Fruit fly (Drosophila melanogaster) whole organism, embryonic: ENCODE results near the gene CG31406.

ENCODE experiments used
- Bteb2 ChIP-seq: fragments of 200-800 bp; sonication (Bioruptor generic); optimal IDR thresholded peaks from 2 replicates; lab custom pipeline; 2016; ENCODE audit warnings: missing biosample characterization, missing genetic modification characterization
- CG10147 ChIP-seq: fragments of 200-800 bp; sonication (Bioruptor generic); optimal IDR thresholded peaks from 2 replicates; lab custom pipeline; 2019; ENCODE audit warnings: missing biosample characterization, mild to moderate bottlenecking, missing genetic modification characterization, moderate library complexity
- CG11093 ChIP-seq: fragments of 200-800 bp; sonication (Bioruptor generic); IDR thresholded peaks from 3 replicates; pipeline ENCODE4 v1.3.6; 2022; ENCODE audit warnings: missing biosample characterization, missing genetic modification characterization
- CG11456 ChIP-seq: fragments of 200-800 bp; sonication (Bioruptor generic); IDR thresholded peaks from 3 replicates; pipeline ENCODE4 v1.3.6; 2022; ENCODE audit warnings: missing biosample characterization, missing genetic modification characterization
- CG11504 ChIP-seq: fragments of 200-800 bp; sonication (Bioruptor generic); optimal IDR thresholded peaks from 3 replicates; lab custom pipeline; 2019; ENCODE audit warnings: missing biosample characterization, mild to moderate bottlenecking, missing genetic modification characterization, moderate library complexity
- CG11696 ChIP-seq: fragments of 200-800 bp; sonication (Bioruptor generic); IDR thresholded peaks from 2 replicates; pipeline ENCODE4 v1.3.6; 2022; ENCODE audit warnings: missing biosample characterization, missing genetic modification characterization
- CG12155 ChIP-seq: fragments of 200-800 bp; sonication (Bioruptor generic); optimal IDR thresholded peaks from 3 replicates; lab custom pipeline; 2016; ENCODE audit warnings: missing biosample characterization, missing genetic modification characterization
- CG12219 ChIP-seq: fragments of 200-800 bp; sonication (Bioruptor generic); optimal IDR thresholded peaks from 3 replicates; lab custom pipeline; 2018; ENCODE audit warnings: missing biosample characterization, mild to moderate bottlenecking, missing genetic modification characterization
- CG13894 ChIP-seq: fragments of 200-800 bp; sonication (Bioruptor generic); optimal IDR thresholded peaks from 3 replicates; lab custom pipeline; 2018; ENCODE audit warnings: missing biosample characterization, mild to moderate bottlenecking, missing genetic modification characterization, moderate library complexity
- CG1602 ChIP-seq: fragments of 200-800 bp; sonication (Bioruptor generic); optimal IDR thresholded peaks from 3 replicates; lab custom pipeline; 2016; ENCODE audit warnings: missing biosample characterization, missing genetic modification characterization
- CG17829 ChIP-seq: fragments of 200-800 bp; optimal IDR thresholded peaks from 2 replicates; lab custom pipeline; 2019; ENCODE audit warnings: missing biosample characterization, mild to moderate bottlenecking, missing genetic modification characterization, moderate library complexity
- CG18262 ChIP-seq: fragments of 200-800 bp; optimal IDR thresholded peaks from 3 replicates; lab custom pipeline; 2019; ENCODE audit warnings: missing biosample characterization, mild to moderate bottlenecking, missing genetic modification characterization, moderate library complexity
- CG18599 ChIP-seq: fragments of 200-800 bp; sonication (Bioruptor generic); optimal IDR thresholded peaks from 3 replicates; lab custom pipeline; 2017; ENCODE audit warnings: missing biosample characterization, missing genetic modification characterization, mild to moderate bottlenecking, moderate library complexity, missing genetic modification reagents
- CG2116 ChIP-seq: fragments of 200-800 bp; sonication (Bioruptor generic); optimal IDR thresholded peaks from 3 replicates; lab custom pipeline; 2018; ENCODE audit warnings: missing biosample characterization, mild to moderate bottlenecking, missing genetic modification characterization
- CG31224 ChIP-seq: fragments of 200-800 bp; sonication (Bioruptor generic); IDR thresholded peaks from 2 replicates; pipeline ENCODE4 v1.3.6; 2022; ENCODE audit warnings: missing biosample characterization, missing genetic modification characterization
- CG31441 ChIP-seq: fragments of 200-800 bp; sonication (Bioruptor generic); IDR thresholded peaks from 2 replicates; pipeline ENCODE4 v1.3.6; 2022; ENCODE audit warnings: missing biosample characterization, missing genetic modification characterization
- CG4328 ChIP-seq: fragments of 200-800 bp; sonication (Bioruptor generic); optimal IDR thresholded peaks from 3 replicates; lab custom pipeline; 2017; ENCODE audit warnings: missing biosample characterization, missing genetic modification reagents, missing genetic modification characterization
- CG43689 ChIP-seq: fragments of 200-800 bp; sonication (Bioruptor generic); IDR thresholded peaks from 2 replicates; pipeline ENCODE4 v1.3.6; 2022; ENCODE audit warnings: missing biosample characterization, missing genetic modification characterization
- CG4730 ChIP-seq: fragments of 200-800 bp; sonication (Bioruptor generic); IDR thresholded peaks from 2 replicates; pipeline ENCODE4 v1.3.6; 2022; ENCODE audit warnings: missing biosample characterization, missing genetic modification characterization
- CG7963 ChIP-seq: fragments of 200-800 bp; sonication (Bioruptor generic); IDR thresholded peaks from 3 replicates; pipeline ENCODE4 v1.3.6; 2022; ENCODE audit warnings: missing biosample characterization, missing genetic modification characterization; ENCODE audit not compliant: partially characterized antibody
- CG8281 ChIP-seq: fragments of 200-800 bp; sonication (Bioruptor generic); optimal IDR thresholded peaks from 2 replicates; lab custom pipeline; 2018; ENCODE audit warnings: missing biosample characterization, mild to moderate bottlenecking, missing genetic modification characterization, moderate library complexity
- CG9797 ChIP-seq: fragments of 200-800 bp; sonication (Bioruptor generic); optimal IDR thresholded peaks from 3 replicates; lab custom pipeline; 2018; ENCODE audit warnings: missing biosample characterization, mild to moderate bottlenecking, missing genetic modification characterization
- D ChIP-seq, 2 experiments: fragments of 200-800 bp in 1 of 2; fragments of >200 bp in 1 of 2; sonication (Bioruptor generic) in 1 of 2; optimal IDR thresholded peaks; 2 replicates in 1 of 2; 3 replicates in 1 of 2; lab custom pipeline; 2017; ENCODE audit warnings: mild to moderate bottlenecking in 1 of 2, missing biosample characterization in 1 of 2, missing genetic modification characterization in 1 of 2, missing genetic modification reagents in 1 of 2
- D19B ChIP-seq: fragments of 200-800 bp; sonication (Bioruptor generic); optimal IDR thresholded peaks from 2 replicates; lab custom pipeline; 2017; ENCODE audit warnings: missing biosample characterization, mild to moderate bottlenecking, missing genetic modification characterization
- Dbx ChIP-seq: fragments of 200-800 bp; sonication (Bioruptor generic); IDR thresholded peaks from 3 replicates; pipeline ENCODE4 v1.3.6; 2022; ENCODE audit warnings: missing biosample characterization, missing genetic modification characterization
- ERR ChIP-seq: fragments of 200-800 bp; sonication (Bioruptor generic); optimal IDR thresholded peaks from 2 replicates; lab custom pipeline; 2016; ENCODE audit warnings: missing biosample characterization, missing genetic modification characterization
- Hr78 ChIP-seq, 2 experiments: fragments of 200-800 bp in 1 of 2; fragments of >200 bp in 1 of 2; sonication (Bioruptor generic) in 1 of 2; optimal IDR thresholded peaks; 2 replicates each; lab custom pipeline; 2017 to 2019; ENCODE audit warnings: missing biosample characterization in 2 of 2, missing genetic modification characterization in 2 of 2, mild to moderate bottlenecking in 1 of 2, moderate library complexity in 1 of 2
- NFAT ChIP-seq: fragments of 200-800 bp; sonication (Bioruptor generic); IDR thresholded peaks from 2 replicates; pipeline ENCODE4 v1.3.6; 2022; ENCODE audit warnings: missing biosample characterization, missing genetic modification characterization
- Nf-YC ChIP-seq: fragments of 200-800 bp; optimal IDR thresholded peaks from 3 replicates; lab custom pipeline; 2019; ENCODE audit warnings: missing biosample characterization, mild to moderate bottlenecking, missing genetic modification characterization, moderate library complexity
- Oli ChIP-seq: fragments of 200-800 bp; sonication (Bioruptor generic); optimal IDR thresholded peaks from 2 replicates; lab custom pipeline; 2018; ENCODE audit warnings: missing biosample characterization, mild to moderate bottlenecking, missing genetic modification characterization, moderate library complexity
- Sry-β ChIP-seq: fragments of 200-800 bp; sonication (Bioruptor generic); optimal IDR thresholded peaks from 2 replicates; lab custom pipeline; 2018; ENCODE audit warnings: missing biosample characterization, mild to moderate bottlenecking, missing genetic modification characterization, moderate library complexity
- Taf1 ChIP-seq: fragments of 200-800 bp; sonication (Bioruptor generic); IDR thresholded peaks from 2 replicates; pipeline ENCODE4 v1.3.6; 2022; ENCODE audit warnings: missing biosample characterization, missing genetic modification characterization
- Tbp ChIP-seq: fragments of >200 bp; optimal IDR thresholded peaks from 2 replicates; lab custom pipeline; 2018; ENCODE audit warnings: missing biosample characterization, missing genetic modification characterization
- YL-1 ChIP-seq: fragments of 200-800 bp; sonication (Bioruptor generic); optimal IDR thresholded peaks from 3 replicates; lab custom pipeline; 2017; ENCODE audit warnings: missing biosample characterization, mild to moderate bottlenecking, missing genetic modification characterization
- abd-A ChIP-seq: fragments of 200-800 bp; sonication (Bioruptor generic); optimal IDR thresholded peaks from 3 replicates; lab custom pipeline; 2019; ENCODE audit warnings: missing biosample characterization, mild to moderate bottlenecking, missing genetic modification characterization, moderate library complexity
- bcd ChIP-seq: fragments of 200-800 bp; sonication (Bioruptor generic); optimal IDR thresholded peaks from 2 replicates; lab custom pipeline; 2017; ENCODE audit warnings: missing biosample characterization, mild to moderate bottlenecking, missing genetic modification characterization
- bowl ChIP-seq: fragments of 200-800 bp; sonication (Bioruptor generic); IDR thresholded peaks from 2 replicates; pipeline ENCODE4 v1.3.6; 2022; ENCODE audit warnings: missing biosample characterization, missing genetic modification characterization
- br ChIP-seq: fragments of >200 bp; optimal IDR thresholded peaks from 2 replicates; lab custom pipeline; 2017
- crc ChIP-seq: fragments of 200-800 bp; sonication (Bioruptor generic); optimal IDR thresholded peaks from 2 replicates; lab custom pipeline; 2016; ENCODE audit warnings: missing biosample characterization, missing genetic modification characterization
- disco-r ChIP-seq: fragments of 200-800 bp; sonication (Bioruptor generic); optimal IDR thresholded peaks from 2 replicates; lab custom pipeline; 2016; ENCODE audit warnings: missing biosample characterization, missing genetic modification characterization
- ftz-f1 ChIP-seq: fragments of 200-800 bp; sonication (Bioruptor generic); optimal IDR thresholded peaks from 2 replicates; lab custom pipeline; 2016; ENCODE audit warnings: missing biosample characterization, missing genetic modification characterization
- gem ChIP-seq: fragments of 200-800 bp; sonication (Bioruptor generic); optimal IDR thresholded peaks from 2 replicates; lab custom pipeline; 2019; ENCODE audit warnings: missing biosample characterization, mild to moderate bottlenecking, missing genetic modification characterization, moderate library complexity
- hb ChIP-seq: fragments of 200-800 bp; sonication (Bioruptor generic); IDR thresholded peaks from 3 replicates; pipeline ENCODE4 v1.3.6; 2022; ENCODE audit warnings: missing biosample characterization, missing genetic modification characterization; ENCODE audit not compliant: partially characterized antibody
- jing ChIP-seq: fragments of 200-800 bp; sonication (Bioruptor generic); optimal IDR thresholded peaks from 2 replicates; lab custom pipeline; 2018; ENCODE audit warnings: missing biosample characterization, mild to moderate bottlenecking, missing genetic modification characterization
- jumu ChIP-seq: fragments of 200-800 bp; sonication (Bioruptor generic); optimal IDR thresholded peaks from 3 replicates; lab custom pipeline; 2016; ENCODE audit warnings: missing biosample characterization, missing genetic modification characterization
- klu ChIP-seq: fragments of 200-800 bp; sonication (Bioruptor generic); IDR thresholded peaks from 2 replicates; pipeline ENCODE4 v1.3.6; 2022; ENCODE audit warnings: missing biosample characterization, missing genetic modification characterization
- lmd ChIP-seq: fragments of 200-800 bp; sonication (Bioruptor generic); IDR thresholded peaks from 2 replicates; pipeline ENCODE4 v1.3.6; 2022; ENCODE audit warnings: missing biosample characterization, missing genetic modification characterization
- mam ChIP-seq: fragments of 200-800 bp; sonication (Bioruptor generic); optimal IDR thresholded peaks from 3 replicates; lab custom pipeline; 2016; ENCODE audit warnings: missing biosample characterization, missing genetic modification characterization
- mld ChIP-seq: fragments of 200-800 bp; sonication (Bioruptor generic); IDR thresholded peaks from 3 replicates; pipeline ENCODE4 v1.3.6; 2022; ENCODE audit warnings: missing biosample characterization, missing genetic modification characterization; ENCODE audit not compliant: partially characterized antibody
- row ChIP-seq: fragments of 200-800 bp; sonication (Bioruptor generic); IDR thresholded peaks from 3 replicates; pipeline ENCODE4 v1.3.6; 2022; ENCODE audit warnings: missing biosample characterization, missing genetic modification characterization
- sna ChIP-seq: fragments of 200-800 bp; sonication (Bioruptor generic); IDR thresholded peaks from 2 replicates; pipeline ENCODE4 v1.3.6; 2022; ENCODE audit warnings: missing biosample characterization, missing genetic modification characterization; ENCODE audit not compliant: partially characterized antibody
- wdn ChIP-seq: fragments of 200-800 bp; sonication (Bioruptor generic); IDR thresholded peaks from 2 replicates; pipeline ENCODE4 v1.3.6; 2022; ENCODE audit warnings: missing biosample characterization, missing genetic modification characterization

Gene CG31406

dm6 chr3R:10349987-10350386 lies 1.4 kb downstream of the CG31406 start, which contains the start of gene jumu (continued):
- TF ChIP-seq D (optimal IDR thresholded peaks at IDR 0.05; lab: Kevin White, UChicago) = no peak
- no peak for TF ChIP-seq D (GFP tag; optimal IDR thresholded peaks at IDR 0.05; lab: Kevin White, UChicago)
- no peak for TF ChIP-seq Bteb2 (GFP tag; lab: Kevin White, UChicago)
- TF ChIP-seq CG9797 (GFP tag; lab: Kevin White, UChicago) = peak; percentile 100
- TF ChIP-seq CG12155 (GFP tag; lab: Kevin White, UChicago) = no peak
- no peak for TF ChIP-seq CG11696 (GFP tag; lab: Robert Waterston, UW)
- no peak for TF ChIP-seq lmd
- TF ChIP-seq Hr78 (GFP tag; optimal IDR thresholded peaks at IDR 0.05; lab: Kevin White, UChicago) = no peak
- no peak for TF ChIP-seq wdn (GFP tag; lab: Robert Waterston, UW)
- no peak for TF ChIP-seq klu (GFP tag; lab: Robert Waterston, UW)
- no peak for TF ChIP-seq Sry-β (GFP tag; lab: Kevin White, UChicago)
- no peak for TF ChIP-seq CG11456
- peak; percentile 74 for TF ChIP-seq CG2116
- TF ChIP-seq CG1602 = no peak
- TF ChIP-seq bcd = peak; percentile 20
- TF ChIP-seq CG11093 (GFP tag; lab: Robert Waterston, UW) = no peak
- TF ChIP-seq CG10147 (GFP tag; lab: Kevin White, UChicago) = peak; percentile 19
- TF ChIP-seq CG7963 (GFP tag; lab: Robert Waterston, UW) = no peak
- no peak for TF ChIP-seq mam (GFP tag; lab: Kevin White, UChicago)
- no peak for TF ChIP-seq sna (GFP tag; lab: Robert Waterston, UW)
- TF ChIP-seq CG8281 = no peak
- no peak for TF ChIP-seq hb (GFP tag; lab: Robert Waterston, UW)
- no peak for TF ChIP-seq mld (GFP tag; lab: Robert Waterston, UW)
- TF ChIP-seq jumu (GFP tag; lab: Kevin White, UChicago) = no peak
- no peak for TF ChIP-seq NFAT (GFP tag; lab: Robert Waterston, UW)
- TF ChIP-seq CG4730 (GFP tag; lab: Robert Waterston, UW) = no peak
- TF ChIP-seq CG18262 = no peak
- no peak for TF ChIP-seq CG12219
- no peak for TF ChIP-seq Oli
- TF ChIP-seq D19B = no peak
- no peak for TF ChIP-seq abd-A (tag; lab: Kevin White, UChicago)
- no peak for TF ChIP-seq YL-1 (GFP tag; lab: Kevin White, UChicago)
- no peak for TF ChIP-seq Dbx (GFP tag; lab: Robert Waterston, UW)
- peak; percentile 41 for TF ChIP-seq CG13894 (tag; lab: Kevin White, UChicago)
- no peak for TF ChIP-seq CG43689 (GFP tag; lab: Robert Waterston, UW)
- peak; percentile 7 for TF ChIP-seq ERR (GFP tag; lab: Kevin White, UChicago)
- TF ChIP-seq bowl = no peak
- TF ChIP-seq CG31441 (GFP tag; lab: Robert Waterston, UW) = no peak
- TF ChIP-seq jing = no peak
- TF ChIP-seq CG11504 = peak; percentile 75
- no peak for TF ChIP-seq CG31224 (GFP tag; lab: Robert Waterston, UW)
- TF ChIP-seq disco-r (GFP tag; lab: Kevin White, UChicago) = no peak
- no peak for TF ChIP-seq CG18599
- no peak for TF ChIP-seq br (lab: Kevin White, UChicago)
- TF ChIP-seq CG17829 (tag; lab: Kevin White, UChicago) = peak; percentile 69
- peak; percentile 25 for TF ChIP-seq Nf-YC
- no peak for TF ChIP-seq crc (GFP tag; lab: Kevin White, UChicago)
- peak; percentile 25 for TF ChIP-seq gem (tag; lab: Kevin White, UChicago)
- TF ChIP-seq Tbp (GFP tag; lab: Kevin White, UChicago) = no peak
- peak; percentile 31 for TF ChIP-seq ftz-f1
- no peak for TF ChIP-seq CG4328 (GFP tag; lab: Kevin White, UChicago)
- no peak for TF ChIP-seq row (GFP tag; lab: Robert Waterston, UW)
- no peak for TF ChIP-seq Taf1
